Worm (Caenorhabditis elegans) whole organism, L3 larva: ENCODE measurements around the gene dnj-8.

Source experiments
- ama-1 ChIP-seq: fragments of 150-350 bp; optimal IDR thresholded peaks from 2 replicates; lab custom pipeline; 2018
- ceh-82 ChIP-seq: fragments of 150-350 bp; optimal IDR thresholded peaks from 2 replicates; lab custom pipeline; 2014; ENCODE audit warnings: missing biosample characterization, missing genetic modification characterization
- elt-1 ChIP-seq: fragments of 150-350 bp; optimal IDR thresholded peaks from 2 replicates; lab custom pipeline; 2014; ENCODE audit warnings: missing biosample characterization, missing genetic modification characterization
- jun-1 ChIP-seq: fragments of 150-350 bp; optimal IDR thresholded peaks from 2 replicates; lab custom pipeline; 2014; ENCODE audit warnings: missing biosample characterization, missing genetic modification reagents, missing genetic modification characterization
- lin-39 ChIP-seq: fragments of 150-350 bp; optimal IDR thresholded peaks from 2 replicates; lab custom pipeline; 2018; ENCODE audit warnings: missing biosample characterization, missing genetic modification reagents, missing genetic modification characterization
- nhr-11 ChIP-seq: fragments of 150-350 bp; optimal IDR thresholded peaks from 2 replicates; lab custom pipeline; 2014; ENCODE audit warnings: missing biosample characterization, missing genetic modification characterization
- nhr-237 ChIP-seq: fragments of 150-350 bp; optimal IDR thresholded peaks from 2 replicates; lab custom pipeline; 2014; ENCODE audit warnings: missing biosample characterization, missing genetic modification characterization
- nhr-28 ChIP-seq: fragments of 150-350 bp; optimal IDR thresholded peaks from 2 replicates; lab custom pipeline; 2014; ENCODE audit warnings: missing biosample characterization, missing genetic modification characterization
- nhr-77 ChIP-seq: fragments of 150-350 bp; optimal IDR thresholded peaks from 2 replicates; lab custom pipeline; 2014; ENCODE audit warnings: missing biosample characterization, missing genetic modification characterization
- pqm-1 ChIP-seq: fragments of 150-350 bp; optimal IDR thresholded peaks from 2 replicates; lab custom pipeline; 2017; ENCODE audit warnings: missing biosample characterization, missing genetic modification characterization, inconsistent platforms
- unc-39 ChIP-seq: sonication (generic microtip); optimal IDR thresholded peaks from 4 replicates; lab custom pipeline; 2017; ENCODE audit warnings: missing biosample characterization, missing genetic modification characterization
- ztf-11 ChIP-seq: fragments of 150-350 bp; optimal IDR thresholded peaks from 2 replicates; lab custom pipeline; 2014; ENCODE audit warnings: missing biosample characterization, missing genetic modification characterization

ce11 chrII:6582758-6583157 lies 15.1 kb downstream of the dnj-8 start, which contains the start of gene C56C10.4:
- no peak for TF ChIP-seq nhr-237 (tag; lab: Kevin White, UChicago)
- no peak for TF ChIP-seq ceh-82 (tag; lab: Kevin White, UChicago)
- no peak for TF ChIP-seq ztf-11 (tag; lab: Kevin White, UChicago)
- no peak for TF ChIP-seq nhr-28 (tag; lab: Kevin White, UChicago)
- TF ChIP-seq lin-39 (tag; lab: Kevin White, UChicago) = no peak
- no peak for TF ChIP-seq ama-1
- no peak for TF ChIP-seq jun-1 (tag; lab: Kevin White, UChicago)
- no peak for TF ChIP-seq nhr-77
- no peak for TF ChIP-seq pqm-1
- no peak for TF ChIP-seq unc-39
- TF ChIP-seq nhr-11 (tag; lab: Kevin White, UChicago) = no peak
- TF ChIP-seq elt-1 (tag; lab: Kevin White, UChicago) = no peak
